Fruit fly (Drosophila melanogaster): ENCODE measurements around the gene Pvf1.

The Pvf1 gene

DNA sequence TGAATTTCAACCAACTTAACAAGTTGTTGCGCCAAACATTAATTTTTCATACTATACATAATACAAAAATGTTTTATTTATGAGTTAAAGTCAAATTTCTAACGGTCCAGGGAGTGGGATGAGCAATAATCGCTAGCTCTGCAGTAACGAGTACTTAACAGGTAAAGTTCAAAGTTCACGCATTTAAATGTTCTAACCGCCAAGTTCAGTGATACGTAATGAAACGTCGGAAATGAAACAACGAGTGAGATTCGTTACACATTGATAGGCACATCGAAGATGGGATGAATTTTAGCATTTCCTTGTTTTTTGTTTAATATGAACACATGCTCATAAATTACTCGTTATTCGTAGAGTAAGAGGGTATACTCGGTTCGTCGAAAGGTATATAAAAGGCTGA is 20.4 kb upstream of the Pvf1 start:
- TF ChIP-seq CG11617 (GFP tag; optimal IDR thresholded peaks at IDR 0.05) (no peak), CG12768 (GFP tag; optimal IDR thresholded peaks at IDR 0.05) (no peak), Clk (GFP tag; optimal IDR thresholded peaks at IDR 0.05) (no peak), cnc (optimal IDR thresholded peaks at IDR 0.05) (no peak), CG14711 (tag; optimal IDR thresholded peaks at IDR 0.05) (no peak), ovo (GFP tag; optimal IDR thresholded peaks at IDR 0.05) (no peak), CG1620 (GFP tag; optimal IDR thresholded peaks at IDR 0.05) (no peak), CG5204 (GFP tag; optimal IDR thresholded peaks at IDR 0.05) (no peak), CG7101 (tag; optimal IDR thresholded peaks at IDR 0.05) (no peak), pad (GFP tag; optimal IDR thresholded peaks at IDR 0.05) (no peak), CG33017 (tag; optimal IDR thresholded peaks at IDR 0.05) (no peak), tj (GFP tag; optimal IDR thresholded peaks at IDR 0.05) (no peak)

DNA sequence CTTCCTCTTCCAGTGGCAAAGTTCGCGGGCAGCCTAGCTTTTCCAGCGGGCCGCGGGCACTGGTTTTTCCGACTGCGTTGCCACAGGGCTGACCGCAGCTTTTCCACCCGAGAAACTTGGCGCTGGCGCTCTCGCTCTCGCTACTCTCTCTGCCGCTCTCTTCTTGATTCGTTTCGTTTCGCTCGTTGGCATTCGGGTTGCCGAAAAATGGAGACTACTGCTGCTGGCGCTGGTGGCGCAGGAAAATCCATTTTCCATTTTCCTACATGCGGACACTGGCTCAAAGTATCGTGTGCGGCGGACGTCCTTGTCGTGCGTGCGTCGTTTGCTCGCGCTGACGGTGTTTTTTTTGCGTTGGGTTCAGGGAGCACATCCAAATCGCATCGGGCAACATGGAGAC is 19.4 kb upstream of the Pvf1 start, which contains the start of gene CG42450:
Gene CG42450 (plus strand): TSS at position 249 of the 400 bp plus-strand sequence.
- TF ChIP-seq kay (GFP tag; ENCODE audit: borderline replicate concordance) = no peak

DNA sequence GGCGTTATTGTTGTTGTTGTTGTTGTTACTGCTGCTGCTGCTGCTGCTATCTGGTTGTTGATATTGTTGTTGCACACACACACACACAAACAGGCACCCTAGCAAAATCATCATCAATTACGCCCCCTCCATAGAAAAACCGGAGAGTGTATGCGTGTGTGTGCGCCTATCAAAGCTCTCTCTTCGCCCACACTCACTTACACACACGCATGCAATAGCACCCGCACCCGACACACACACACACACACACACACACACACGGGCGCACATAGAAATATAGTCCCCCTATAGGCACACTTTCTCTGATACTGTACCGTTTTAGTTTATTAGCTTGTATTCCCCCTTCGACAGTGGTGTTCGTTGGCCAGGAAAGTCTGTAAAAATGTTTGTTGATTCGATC is 18.1 kb upstream of the Pvf1 start:
- TF ChIP-seq Crg-1 (GFP tag; optimal IDR thresholded peaks at IDR 0.05) = no peak
- TF ChIP-seq CG12768 (GFP tag; optimal IDR thresholded peaks at IDR 0.05) = no peak
- TF ChIP-seq cnc (optimal IDR thresholded peaks at IDR 0.05) = no peak
- no peak for TF ChIP-seq CG1620 (GFP tag; optimal IDR thresholded peaks at IDR 0.05)
- no peak for TF ChIP-seq Mnt (GFP tag; optimal IDR thresholded peaks at IDR 0.05)
- peak; percentile 51 for TF ChIP-seq pad (GFP tag; optimal IDR thresholded peaks at IDR 0.05)

DNA sequence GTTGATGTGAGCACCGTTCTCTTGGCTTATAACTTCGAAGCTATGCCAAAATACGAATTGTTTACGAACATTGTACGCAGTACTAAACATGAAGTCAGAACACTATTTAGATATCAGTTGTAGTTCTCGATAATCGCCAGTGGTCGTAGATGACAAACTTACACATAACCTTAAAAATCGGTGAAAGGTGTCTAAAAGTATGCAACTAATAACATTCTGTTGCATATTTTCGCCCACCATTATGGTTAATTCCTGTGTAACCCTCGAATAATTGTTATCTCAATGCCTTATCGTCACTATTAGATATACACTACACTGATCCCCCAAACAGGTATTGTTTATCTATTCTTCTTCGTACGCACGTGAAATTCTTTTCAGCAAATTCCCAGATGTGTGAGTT is 17.5 kb upstream of the Pvf1 start:
- no peak for TF ChIP-seq CG12768 (GFP tag; optimal IDR thresholded peaks at IDR 0.05)
- no peak for TF ChIP-seq Hr96 (GFP tag; optimal IDR thresholded peaks at IDR 0.05)
- no peak for TF ChIP-seq CG7101 (tag; optimal IDR thresholded peaks at IDR 0.05)
- TF ChIP-seq Crg-1 (GFP tag; optimal IDR thresholded peaks at IDR 0.05) = no peak
- TF ChIP-seq CG33017 (tag; optimal IDR thresholded peaks at IDR 0.05) = no peak
- no peak for TF ChIP-seq kay (GFP tag; ENCODE audit: borderline replicate concordance)

DNA sequence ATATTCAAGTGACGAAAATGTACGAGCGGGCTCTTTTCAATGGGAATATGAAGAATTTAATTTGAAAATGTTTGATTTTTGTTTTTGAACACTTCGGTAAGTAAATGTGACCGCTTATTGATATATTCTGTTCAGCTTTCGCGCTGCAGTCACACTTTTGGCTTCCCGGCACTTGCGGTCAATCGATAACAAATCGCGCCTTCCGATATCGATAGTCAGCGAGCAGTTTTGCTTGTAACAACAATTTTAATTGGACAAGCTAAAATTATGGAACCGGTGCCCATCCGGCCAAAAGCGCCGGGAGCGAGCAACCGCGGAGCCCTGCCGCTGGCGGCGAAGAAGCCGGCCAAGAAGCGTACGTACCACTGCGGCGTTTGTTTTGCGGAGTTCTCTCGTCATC is 2.1 kb upstream of the Pvf1 start, which contains the start of gene CG7101:
Gene CG7101 (plus strand): TSS at position 196 of the 400 bp plus-strand sequence.
- TF ChIP-seq bab1 (GFP tag; optimal IDR thresholded peaks at IDR 0.05) (peak; percentile 27), Crg-1 (GFP tag; optimal IDR thresholded peaks at IDR 0.05) (no peak)

DNA sequence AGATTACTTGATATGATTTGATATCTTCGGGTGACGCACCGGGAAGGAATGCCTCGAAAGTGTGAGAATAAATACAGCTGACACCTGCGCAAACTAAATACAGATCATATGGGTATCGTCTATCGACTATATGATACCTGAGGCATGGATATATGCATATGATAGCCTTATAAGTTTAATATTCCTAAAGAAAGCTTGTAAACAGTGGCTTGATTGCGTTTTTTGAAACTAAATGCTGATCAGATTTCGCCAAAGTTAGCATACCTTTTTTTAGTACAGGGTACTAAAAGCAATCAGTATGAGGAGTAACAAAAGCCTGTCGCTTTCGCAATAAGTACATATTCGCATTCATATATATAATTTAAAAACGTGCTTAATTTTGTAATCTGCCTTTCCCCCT is 1.9 kb downstream of the Pvf1 start:
- TF ChIP-seq ovo (GFP tag; optimal IDR thresholded peaks at IDR 0.05) (no peak), CG7101 (tag; optimal IDR thresholded peaks at IDR 0.05) (peak; percentile 45), bab1 (GFP tag; optimal IDR thresholded peaks at IDR 0.05) (peak; percentile 19), CG14711 (tag; optimal IDR thresholded peaks at IDR 0.05) (peak; percentile 44)

DNA sequence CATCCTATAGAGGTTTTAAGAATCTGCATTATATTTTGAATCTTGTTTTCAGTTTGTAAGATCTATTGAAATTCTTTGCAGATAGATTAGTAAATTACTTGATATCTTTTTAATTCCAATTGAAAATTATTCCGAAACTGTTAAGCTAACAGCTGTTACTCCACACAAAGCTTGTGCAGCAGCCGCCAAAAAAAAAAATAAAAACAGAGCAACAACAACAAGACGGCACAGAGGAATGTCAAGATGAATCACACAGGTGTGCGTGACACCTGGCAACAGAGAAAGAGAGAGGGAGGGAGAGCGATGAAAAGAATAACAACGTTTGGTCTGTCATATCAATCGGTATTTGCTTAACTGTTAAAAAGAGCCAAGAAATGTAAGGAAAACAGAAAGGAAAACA is 2.5 kb downstream of the Pvf1 start:
- TF ChIP-seq tj (GFP tag; optimal IDR thresholded peaks at IDR 0.05) (no peak), CG7101 (tag; optimal IDR thresholded peaks at IDR 0.05) (peak; percentile 23), CG11617 (GFP tag; optimal IDR thresholded peaks at IDR 0.05) (no peak)

DNA sequence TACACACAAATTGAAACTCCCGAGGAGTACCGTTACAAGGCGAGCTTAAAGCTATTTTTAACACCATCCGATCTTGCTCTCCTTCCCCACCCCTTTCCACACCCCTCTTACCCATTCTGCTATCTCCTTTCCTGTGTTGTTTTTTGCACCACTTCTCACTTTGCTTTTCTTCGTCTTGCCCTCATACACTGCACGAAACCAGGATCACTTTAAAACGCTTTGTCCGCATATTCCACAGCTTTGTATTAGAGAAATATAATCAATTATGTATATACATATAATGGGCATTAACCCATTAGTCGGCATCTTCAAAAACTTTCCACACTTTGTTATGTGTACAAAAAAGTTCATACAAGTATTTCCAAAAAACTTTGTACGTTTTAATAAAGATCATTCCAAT is 3.0 kb downstream of the Pvf1 start:
- TF ChIP-seq CG7045 (GFP tag; optimal IDR thresholded peaks at IDR 0.05) (no peak), ovo (GFP tag; optimal IDR thresholded peaks at IDR 0.05) (peak; percentile 86), kay (GFP tag; ENCODE audit: borderline replicate concordance) (peak; percentile 79), CG7101 (tag; optimal IDR thresholded peaks at IDR 0.05) (no peak), pad (GFP tag; optimal IDR thresholded peaks at IDR 0.05) (peak; percentile 43)

DNA sequence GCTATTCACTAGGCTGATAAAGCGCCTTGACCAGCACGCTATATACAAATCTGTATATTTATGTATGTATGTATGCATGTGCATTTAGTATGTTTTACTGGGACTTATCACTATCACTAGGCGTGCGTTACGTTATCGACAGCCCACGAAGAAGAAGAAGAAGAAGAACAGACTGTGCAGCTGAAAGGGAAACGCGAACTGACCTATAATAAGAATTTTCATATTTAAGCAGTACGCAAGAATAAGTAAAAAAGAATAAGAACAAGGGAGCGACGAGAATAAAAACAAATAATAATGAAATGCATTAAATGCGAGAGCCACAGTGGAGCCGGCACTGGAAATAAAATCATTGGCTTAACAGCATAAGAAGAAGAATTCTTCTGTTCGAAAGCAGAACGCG is 3.8 kb downstream of the Pvf1 start:
- TF ChIP-seq Hr96 (GFP tag; optimal IDR thresholded peaks at IDR 0.05) (no peak), cic (GFP tag; optimal IDR thresholded peaks at IDR 0.05) (peak; percentile 61)

DNA sequence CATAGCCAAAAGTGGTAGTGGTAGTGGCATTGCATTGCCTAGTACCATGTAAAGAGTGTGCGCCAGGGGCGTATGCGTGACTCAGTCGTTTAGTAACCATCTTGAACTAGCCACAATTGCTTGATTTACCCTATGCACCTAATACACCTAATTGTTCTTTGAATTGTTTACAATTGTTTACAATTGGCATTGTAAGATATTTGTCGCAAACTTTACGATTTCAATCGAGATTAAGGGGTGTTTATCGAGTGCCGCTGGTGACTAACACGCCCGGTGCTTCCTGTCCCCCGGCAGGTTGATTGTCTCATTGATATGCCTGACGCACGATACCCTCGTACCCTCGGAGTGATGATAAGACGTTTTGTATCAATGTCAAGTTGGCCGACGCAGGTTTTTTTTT is 4.6 kb downstream of the Pvf1 start:
- peak; percentile 54 for TF ChIP-seq kay (GFP tag; ENCODE audit: borderline replicate concordance)
- TF ChIP-seq CG1620 (GFP tag; optimal IDR thresholded peaks at IDR 0.05) = no peak
- TF ChIP-seq pad (GFP tag; optimal IDR thresholded peaks at IDR 0.05) = no peak
- no peak for TF ChIP-seq bab1 (GFP tag; optimal IDR thresholded peaks at IDR 0.05)
- no peak for TF ChIP-seq Clk (GFP tag; optimal IDR thresholded peaks at IDR 0.05)
- peak; percentile 8 for TF ChIP-seq Mnt (GFP tag; optimal IDR thresholded peaks at IDR 0.05)
- no peak for TF ChIP-seq CG12768 (GFP tag; optimal IDR thresholded peaks at IDR 0.05)
- TF ChIP-seq Crg-1 (GFP tag; optimal IDR thresholded peaks at IDR 0.05) = no peak
- TF ChIP-seq cic (GFP tag; optimal IDR thresholded peaks at IDR 0.05) = peak; percentile 59
- peak; percentile 46 for TF ChIP-seq CG11617 (GFP tag; optimal IDR thresholded peaks at IDR 0.05)
- TF ChIP-seq ovo (GFP tag; optimal IDR thresholded peaks at IDR 0.05) = no peak
- no peak for TF ChIP-seq CG33017 (tag; optimal IDR thresholded peaks at IDR 0.05)
- no peak for TF ChIP-seq cnc (optimal IDR thresholded peaks at IDR 0.05)
- TF ChIP-seq Hr96 (GFP tag; optimal IDR thresholded peaks at IDR 0.05) = peak; percentile 36
- TF ChIP-seq CG7045 (GFP tag; optimal IDR thresholded peaks at IDR 0.05) = no peak
- TF ChIP-seq CG14711 (tag; optimal IDR thresholded peaks at IDR 0.05) = no peak
- TF ChIP-seq tj (GFP tag; optimal IDR thresholded peaks at IDR 0.05) = peak; percentile 30
- TF ChIP-seq toe (GFP tag; optimal IDR thresholded peaks at IDR 0.05) = no peak
- TF ChIP-seq CG5204 (GFP tag; optimal IDR thresholded peaks at IDR 0.05) = no peak
- TF ChIP-seq CG7101 (tag; optimal IDR thresholded peaks at IDR 0.05) = peak; percentile 58
